Fruit fly (Drosophila melanogaster): ENCODE measurements around the gene CG3386.

Gene CG3386

dm6 chr3L:633272-634254, 48.7 kb downstream of the CG3386 start (continued):
- TF ChIP-seq eyg (GFP tag; optimal IDR thresholded peaks at IDR 0.05) = peak; percentile 67
- peak; percentile 86 for TF ChIP-seq jing (GFP tag; optimal IDR thresholded peaks at IDR 0.05)
- peak; percentile 63 for TF ChIP-seq Max (GFP tag; optimal IDR thresholded peaks at IDR 0.05)
- TF ChIP-seq Fer1 (GFP tag; optimal IDR thresholded peaks at IDR 0.05) = peak; percentile 2
- peak; percentile 65 for TF ChIP-seq CG18476 (GFP tag; optimal IDR thresholded peaks at IDR 0.05)
- TF ChIP-seq crp (GFP tag; optimal IDR thresholded peaks at IDR 0.05) = peak in 1 of 2 experiments; percentile 22
- TF ChIP-seq psq (GFP tag; optimal IDR thresholded peaks at IDR 0.05) = peak; percentile 27
- TF ChIP-seq amos (GFP tag; IDR thresholded peaks at IDR 0.05; ENCODE audit: partially characterized antibody) = no peak
- TF ChIP-seq Elba2 (GFP tag; optimal IDR thresholded peaks at IDR 0.05) = no peak
- TF ChIP-seq insv (GFP tag; optimal IDR thresholded peaks at IDR 0.05) = peak in 1 of 2 experiments; percentile 15
- TF ChIP-seq nom (GFP tag; optimal IDR thresholded peaks at IDR 0.05) = no peak
- TF ChIP-seq slbo (GFP tag; IDR thresholded peaks at IDR 0.05) = peak; percentile 49
- peak; percentile 88 for TF ChIP-seq CG8944 (GFP tag; optimal IDR thresholded peaks at IDR 0.05)
- TF ChIP-seq Oli (tag; optimal IDR thresholded peaks at IDR 0.05) = peak; percentile 91
- peak; percentile 92; the same call in 2 of the 3 replicates for TF ChIP-seq sr (GFP tag; IDR thresholded peaks at IDR 0.05)
- peak; percentile 67; the same call in 1 of the 2 replicates for TF ChIP-seq sob (GFP tag; IDR thresholded peaks at IDR 0.05)
- TF ChIP-seq HLHmδ (GFP tag; optimal IDR thresholded peaks at IDR 0.05) = no peak
- TF ChIP-seq ems (GFP tag; optimal IDR thresholded peaks at IDR 0.05) = peak; percentile 87
- TF ChIP-seq CG10431 (GFP tag; optimal IDR thresholded peaks at IDR 0.05) = peak; percentile 72
- TF ChIP-seq pzg (GFP tag; optimal IDR thresholded peaks at IDR 0.05) = no peak
- TF ChIP-seq CG6654 (GFP tag; optimal IDR thresholded peaks at IDR 0.05) = peak; percentile 76
- TF ChIP-seq CTCF (GFP tag; optimal IDR thresholded peaks at IDR 0.05) = peak; percentile 55
- TF ChIP-seq CG6791 (GFP tag; IDR thresholded peaks at IDR 0.05; ENCODE audit: partially characterized antibody) = no peak
- 0 out of 3 replicates have a peak, but pooled peaks have one; percentile 52 for TF ChIP-seq CG11695 (GFP tag; IDR thresholded peaks at IDR 0.05)
- peak; percentile 56 for TF ChIP-seq wek (GFP tag; optimal IDR thresholded peaks at IDR 0.05)
- peak; percentile 27 for TF ChIP-seq CG17912 (GFP tag; optimal IDR thresholded peaks at IDR 0.05)
- TF ChIP-seq chinmo (GFP tag; IDR thresholded peaks at IDR 0.05; ENCODE audit: partially characterized antibody) = peak; percentile 74; the same call in 2 of the 4 replicates
- TF ChIP-seq CoRest (tag; optimal IDR thresholded peaks at IDR 0.05) = peak; percentile 88
- TF ChIP-seq hth (optimal IDR thresholded peaks at IDR 0.05) = no peak
- no peak for TF ChIP-seq lbe (GFP tag; optimal IDR thresholded peaks at IDR 0.05)
- no peak for TF ChIP-seq bbx (GFP tag; IDR thresholded peaks at IDR 0.05; ENCODE audit: partially characterized antibody)
- TF ChIP-seq CG7556 (GFP tag; optimal IDR thresholded peaks at IDR 0.05) = peak; percentile 80
- peak; percentile 90 for TF ChIP-seq CG17829 (tag; optimal IDR thresholded peaks at IDR 0.05)
- TF ChIP-seq MTF-1 (GFP tag; optimal IDR thresholded peaks at IDR 0.05; ENCODE audit: borderline replicate concordance) = peak; percentile 47
- TF ChIP-seq dm (GFP tag; optimal IDR thresholded peaks at IDR 0.05) = peak; percentile 70
- peak; percentile 83 for TF ChIP-seq Hr3 (GFP tag; optimal IDR thresholded peaks at IDR 0.05)
- peak; percentile 80 for TF ChIP-seq lab (GFP tag; optimal IDR thresholded peaks at IDR 0.05)
- peak; percentile 82 for TF ChIP-seq CG10366 (GFP tag; IDR thresholded peaks at IDR 0.05)
- peak; percentile 62 for TF ChIP-seq Rfx (GFP tag; IDR thresholded peaks at IDR 0.05)
- TF ChIP-seq pnt (GFP tag; optimal IDR thresholded peaks at IDR 0.05) = peak; percentile 88
- TF ChIP-seq CG1233 (GFP tag; optimal IDR thresholded peaks at IDR 0.05) = peak; percentile 71
- peak; percentile 81 for TF ChIP-seq CG15696 (tag; optimal IDR thresholded peaks at IDR 0.05)
- TF ChIP-seq CG7839 (tag; optimal IDR thresholded peaks at IDR 0.05) = peak; percentile 84
- peak; percentile 69 for TF ChIP-seq CG12071 (GFP tag; optimal IDR thresholded peaks at IDR 0.05)
- TF ChIP-seq peb (GFP tag; IDR thresholded peaks at IDR 0.05) = peak; percentile 84
- TF ChIP-seq otp (GFP tag; IDR thresholded peaks at IDR 0.05) = peak; percentile 93
- peak; percentile 70 for TF ChIP-seq twi (tag; optimal IDR thresholded peaks at IDR 0.05)
- TF ChIP-seq cas (GFP tag; IDR thresholded peaks at IDR 0.05) = no peak
